Worm (Caenorhabditis elegans) whole organism, L4 larva: ENCODE results near the gene ZC455.1.

Source experiments
- D1046.2 ChIP-seq: fragments of 200-800 bp; sonication (Bioruptor generic); IDR thresholded peaks from 2 replicates; pipeline ENCODE4 v1.3.6; 2022; ENCODE audit warnings: missing genetic modification characterization, missing compliant biosample characterization
- F37D6.2 ChIP-seq: sonication (generic microtip); optimal IDR thresholded peaks from 2 replicates; lab custom pipeline; 2016; ENCODE audit warnings: mild to moderate bottlenecking, missing genetic modification characterization, missing compliant biosample characterization
- F49E8.2 ChIP-seq: sonication (generic microtip); optimal IDR thresholded peaks from 2 replicates; lab custom pipeline; 2016; ENCODE audit warnings: missing compliant biosample characterization, mild to moderate bottlenecking, missing genetic modification characterization, borderline replicate concordance
- R02D3.7 ChIP-seq: fragments of 150-350 bp; sonication (generic microtip); optimal IDR thresholded peaks from 3 replicates; lab custom pipeline; 2014; ENCODE audit warnings: missing biosample characterization, missing genetic modification characterization
- T20F7.1 ChIP-seq: fragments of 200-800 bp; sonication (Bioruptor generic); optimal IDR thresholded peaks from 2 replicates; lab custom pipeline; 2018; ENCODE audit warnings: mild to moderate bottlenecking, missing genetic modification characterization, missing compliant biosample characterization
- Y48G9A.11 ChIP-seq: fragments of 200-800 bp; sonication (Bioruptor generic); IDR thresholded peaks from 2 replicates; pipeline ENCODE4 v1.3.6; 2022; ENCODE audit warnings: missing genetic modification reagents, missing genetic modification characterization, missing compliant biosample characterization
- Y5F2A.4 ChIP-seq: fragments of 200-800 bp; sonication (Bioruptor generic); optimal IDR thresholded peaks from 2 replicates; lab custom pipeline; 2018; ENCODE audit warnings: mild to moderate bottlenecking, missing genetic modification characterization, missing compliant biosample characterization
- Y75B8A.6 ChIP-seq: fragments of 200-800 bp; sonication (Bioruptor generic); IDR thresholded peaks from 2 replicates; pipeline ENCODE4 v1.3.6; 2022; ENCODE audit warnings: missing genetic modification reagents, missing genetic modification characterization, missing compliant biosample characterization
- ZK337.2 ChIP-seq: fragments of 200-800 bp; sonication (Bioruptor generic); IDR thresholded peaks from 2 replicates; pipeline ENCODE4 v1.3.6; 2022; ENCODE audit warnings: missing genetic modification reagents, missing genetic modification characterization, missing compliant biosample characterization
- ZK546.5 ChIP-seq, 2 experiments: sonication (generic microtip); optimal IDR thresholded peaks; 2 replicates each; lab custom pipeline; 2017; ENCODE audit warnings: missing biosample characterization in 2 of 2, missing genetic modification characterization in 2 of 2
- aha-1 ChIP-seq: fragments of 150-350 bp; peaks from one replicate; lab custom pipeline; 2014; ENCODE audit warnings: missing biosample characterization, missing genetic modification characterization
- aly-2 ChIP-seq: sonication (generic microtip); optimal IDR thresholded peaks from 2 replicates; lab custom pipeline; 2018; ENCODE audit warnings: missing biosample characterization, missing genetic modification characterization
- arid-1 ChIP-seq: fragments of 200-800 bp; sonication (Bioruptor generic); conservative IDR thresholded peaks from 2 replicates; pipeline ENCODE4 v1.3.6; 2022; ENCODE audit warnings: missing genetic modification reagents, missing genetic modification characterization, missing compliant biosample characterization
- attf-4 ChIP-seq: sonication (generic microtip); optimal IDR thresholded peaks from 3 replicates; lab custom pipeline; 2017; ENCODE audit warnings: missing biosample characterization, missing genetic modification characterization
- ceh-20 ChIP-seq: fragments of 200-800 bp; sonication (Bioruptor generic); IDR thresholded peaks from 2 replicates; pipeline ENCODE4 v1.3.6; 2022; ENCODE audit warnings: missing genetic modification reagents, missing genetic modification characterization, missing compliant biosample characterization
- ceh-28 ChIP-seq: fragments of 150-350 bp; optimal IDR thresholded peaks from 2 replicates; lab custom pipeline; 2014; ENCODE audit warnings: missing biosample characterization, missing genetic modification reagents, missing genetic modification characterization
- ceh-32 ChIP-seq: sonication (generic microtip); optimal IDR thresholded peaks from 2 replicates; lab custom pipeline; 2016; ENCODE audit warnings: mild to moderate bottlenecking, missing genetic modification characterization, missing compliant biosample characterization; ENCODE audit not compliant: poor library complexity
- ceh-62 ChIP-seq: sonication (generic microtip); optimal IDR thresholded peaks from 2 replicates; lab custom pipeline; 2017; ENCODE audit warnings: missing biosample characterization, missing genetic modification characterization
- daf-16 ChIP-seq, 3 experiments: sonication (generic microtip); optimal IDR thresholded peaks; 2 replicates each; lab custom pipeline; 2016 to 2017; ENCODE audit warnings: missing genetic modification characterization in 3 of 3, missing genetic modification reagents in 3 of 3, mild to moderate bottlenecking in 2 of 3, missing compliant biosample characterization in 2 of 3, missing biosample characterization in 1 of 3, moderate library complexity in 1 of 3
- fos-1 ChIP-seq: fragments of 150-350 bp; optimal IDR thresholded peaks from 2 replicates; lab custom pipeline; 2014; ENCODE audit warnings: missing biosample characterization, missing genetic modification characterization
- gei-8 ChIP-seq: fragments of 200-800 bp; sonication (Bioruptor generic); optimal IDR thresholded peaks from 2 replicates; lab custom pipeline; 2018; ENCODE audit warnings: mild to moderate bottlenecking, missing genetic modification characterization, missing compliant biosample characterization
- hlh-11 ChIP-seq: fragments of 200-800 bp; sonication (Bioruptor generic); optimal IDR thresholded peaks from 2 replicates; lab custom pipeline; 2018; ENCODE audit warnings: mild to moderate bottlenecking, missing genetic modification characterization, missing compliant biosample characterization
- hlh-30 ChIP-seq: sonication (generic microtip); optimal IDR thresholded peaks from 2 replicates; lab custom pipeline; 2017; ENCODE audit warnings: antibody characterized with exemption, mild to moderate bottlenecking, missing genetic modification characterization, missing compliant biosample characterization; ENCODE audit not compliant: insufficient read depth
- lim-7 ChIP-seq: fragments of 200-800 bp; sonication (Bioruptor generic); IDR thresholded peaks from 2 replicates; pipeline ENCODE4 v1.3.6; 2022; ENCODE audit warnings: missing genetic modification characterization, missing compliant biosample characterization
- lin-15B ChIP-seq: fragments of 150-350 bp; sonication (generic microtip); optimal IDR thresholded peaks from 3 replicates; lab custom pipeline; 2014; ENCODE audit warnings: missing biosample characterization, missing genetic modification characterization
- lsy-2 ChIP-seq, 2 experiments: fragments of 150-350 bp in 1 of 2; sonication (generic microtip) in 1 of 2; optimal IDR thresholded peaks; 2 replicates each; lab custom pipeline; 2014 to 2017; ENCODE audit warnings: missing biosample characterization in 2 of 2, missing genetic modification characterization in 2 of 2
- madf-5 ChIP-seq, 2 experiments: fragments of 200-800 bp; sonication (Bioruptor generic); IDR thresholded peaks; 2 replicates each; pipeline ENCODE4 v1.3.6; 2022; ENCODE audit warnings: missing compliant biosample characterization in 2 of 2, missing genetic modification characterization in 2 of 2
- mdl-1 ChIP-seq, 2 experiments: fragments of 150-350 bp in 1 of 2; sonication (generic microtip) in 1 of 2; optimal IDR thresholded peaks; 2 replicates each; lab custom pipeline; 2014 to 2017; ENCODE audit warnings: missing biosample characterization in 2 of 2, missing genetic modification characterization in 2 of 2
- mdt-29 ChIP-seq: fragments of 200-800 bp; sonication (Bioruptor generic); IDR thresholded peaks from 2 replicates; pipeline ENCODE4 v1.3.6; 2022; ENCODE audit warnings: missing genetic modification reagents, missing genetic modification characterization, missing compliant biosample characterization
- mep-1 ChIP-seq: fragments of 150-350 bp; sonication (generic microtip); optimal IDR thresholded peaks from 3 replicates; lab custom pipeline; 2014; ENCODE audit warnings: missing biosample characterization, missing genetic modification characterization
- mxl-3 ChIP-seq: fragments of 200-800 bp; sonication (Bioruptor generic); optimal IDR thresholded peaks from 2 replicates; lab custom pipeline; 2018; ENCODE audit warnings: mild to moderate bottlenecking, missing genetic modification characterization, missing compliant biosample characterization
- nhr-11 ChIP-seq: fragments of 150-350 bp; optimal IDR thresholded peaks from 2 replicates; lab custom pipeline; 2014; ENCODE audit warnings: missing biosample characterization, missing genetic modification characterization
- nhr-25 ChIP-seq: sonication (generic microtip); optimal IDR thresholded peaks from 2 replicates; lab custom pipeline; 2017; ENCODE audit warnings: missing genetic modification characterization, mild to moderate bottlenecking, missing compliant biosample characterization, antibody characterized with exemption, moderate library complexity, borderline replicate concordance; ENCODE audit not compliant: insufficient read depth
- nhr-28 ChIP-seq: fragments of 150-350 bp; optimal IDR thresholded peaks from 2 replicates; lab custom pipeline; 2014; ENCODE audit warnings: missing biosample characterization, missing genetic modification characterization
- nhr-41 ChIP-seq: fragments of 200-800 bp; sonication (Bioruptor generic); IDR thresholded peaks from 2 replicates; pipeline ENCODE4 v1.3.6; 2022; ENCODE audit warnings: missing genetic modification reagents, missing genetic modification characterization, missing compliant biosample characterization
- nhr-76 ChIP-seq: fragments of 150-350 bp; optimal IDR thresholded peaks from 2 replicates; lab custom pipeline; 2014; ENCODE audit warnings: missing biosample characterization, missing genetic modification characterization
- nhr-77 ChIP-seq: fragments of 150-350 bp; optimal IDR thresholded peaks from 2 replicates; lab custom pipeline; 2014; ENCODE audit warnings: missing biosample characterization, missing genetic modification characterization
- pha-4 ChIP-seq, 2 experiments: fragments of 150-350 bp in 1 of 2; fragments of 200-800 bp in 1 of 2; sonication (Bioruptor generic) in 1 of 2; IDR thresholded peaks in 1 of 2; optimal IDR thresholded peaks in 1 of 2; 2 replicates each; pipeline versions ENCODE4 v1.3.6 to Lab custom; 2014 to 2022; ENCODE audit warnings: missing genetic modification characterization in 2 of 2, missing genetic modification reagents in 2 of 2, missing biosample characterization in 1 of 2, missing compliant biosample characterization in 1 of 2
- pqm-1 ChIP-seq: sonication (generic microtip); optimal IDR thresholded peaks from 2 replicates; lab custom pipeline; 2017; ENCODE audit warnings: missing biosample characterization, missing genetic modification characterization
- rbr-2 ChIP-seq: sonication (generic microtip); optimal IDR thresholded peaks from 2 replicates; lab custom pipeline; 2016; ENCODE audit warnings: missing genotype, missing genetic modification characterization, missing compliant biosample characterization
- skn-1 ChIP-seq: fragments of 150-350 bp; optimal IDR thresholded peaks from 2 replicates; lab custom pipeline; 2014; ENCODE audit warnings: missing biosample characterization, missing genetic modification characterization
- snpc-1.2 ChIP-seq: fragments of 200-800 bp; sonication (Bioruptor generic); IDR thresholded peaks from 2 replicates; pipeline ENCODE4 v1.3.6; 2022; ENCODE audit warnings: missing genetic modification reagents, missing genetic modification characterization, missing compliant biosample characterization
- unc-39 ChIP-seq: sonication (generic microtip); optimal IDR thresholded peaks from 2 replicates; lab custom pipeline; 2017; ENCODE audit warnings: missing biosample characterization, missing genetic modification characterization
- unc-62 ChIP-seq, 3 experiments: fragments of 150-350 bp in 1 of 3; sonication (generic microtip); optimal IDR thresholded peaks in 2 of 3; peaks in 1 of 3; 1 replicate in 1 of 3; 2 replicates in 2 of 3; lab custom pipeline; 2014 to 2017; ENCODE audit warnings: missing biosample characterization in 3 of 3, missing genetic modification characterization in 3 of 3, missing genetic modification reagents in 3 of 3, missing genotype in 1 of 3
- zag-1 ChIP-seq: fragments of 150-350 bp; optimal IDR thresholded peaks from 2 replicates; lab custom pipeline; 2014; ENCODE audit warnings: missing biosample characterization, missing genetic modification characterization
- zip-11 ChIP-seq: fragments of 200-800 bp; sonication (Bioruptor generic); IDR thresholded peaks from 2 replicates; pipeline ENCODE4 v1.3.6; 2022; ENCODE audit warnings: missing genetic modification characterization, missing compliant biosample characterization

The ZC455.1 gene

ce11 chrV:12788451-12788850 lies 15.1 kb downstream of the ZC455.1 start, which contains the start of gene srbc-44:
Gene srbc-44 (minus strand): TSS chrV:12788551.
- no peak for TF ChIP-seq skn-1
- TF ChIP-seq nhr-41 (GFP tag; lab: Robert Waterston, UW): no peak
- TF ChIP-seq attf-4 (tag; lab: Kevin White, UChicago): no peak

DNA sequence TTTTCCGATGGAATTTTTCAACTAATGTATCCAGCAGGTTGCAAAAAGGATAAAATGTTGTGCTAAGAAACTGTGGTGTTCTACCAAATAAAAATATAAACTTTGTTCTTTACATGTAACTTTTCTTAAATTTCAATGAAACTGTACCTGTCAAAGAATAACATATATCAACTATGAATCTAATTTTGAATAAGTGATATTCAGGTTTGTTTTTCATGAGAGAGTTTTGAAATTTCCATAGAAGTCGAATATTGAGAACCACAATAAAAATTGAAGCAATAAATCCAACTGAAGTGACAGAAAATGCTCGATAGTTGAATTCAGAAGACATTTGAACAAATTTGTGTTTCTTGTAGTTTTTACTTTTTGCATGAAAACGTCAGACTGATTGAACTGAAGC lies 16.9 kb downstream of the ZC455.1 start, which contains the start of gene srbc-43:
srbc-43 (minus strand) TSS at position 331 of the 400 bp plus-strand sequence.
- TF ChIP-seq R02D3.7: no peak
- no peak for TF ChIP-seq gei-8
- peak; percentile 93 for TF ChIP-seq aha-1 (tag; lab: Kevin White, UChicago)
- no peak for TF ChIP-seq zip-11 (GFP tag; lab: Robert Waterston, UW)
- TF ChIP-seq F37D6.2 (tag; lab: Kevin White, UChicago): no peak
- TF ChIP-seq lim-7 (GFP tag; lab: Robert Waterston, UW): no peak
- TF ChIP-seq ceh-28 (tag; lab: Kevin White, UChicago): no peak
- no peak for TF ChIP-seq ceh-20 (GFP tag; lab: Robert Waterston, UW)
- no peak for TF ChIP-seq nhr-11 (tag; lab: Kevin White, UChicago)
- TF ChIP-seq, all 104 proteins: peak for 1

ce11 chrV:12792752-12793151 lies 19.4 kb downstream of the ZC455.1 start, which contains the start of gene ugt-5:
Gene ugt-5 (minus strand): TSS chrV:12792965.
- TF ChIP-seq nhr-25: no peak
- no peak for TF ChIP-seq nhr-76 (tag; lab: Kevin White, UChicago)
- no peak for TF ChIP-seq daf-16 (GFP tag; optimal IDR thresholded peaks at IDR 0.05; lab: Kevin White, UChicago)
- TF ChIP-seq daf-16 (tag; optimal IDR thresholded peaks at IDR 0.05; lab: Kevin White, UChicago): peak; percentile 82
- TF ChIP-seq madf-5 (GFP tag; IDR thresholded peaks at IDR 0.05; lab: Robert Waterston, UW): no peak
- no peak for TF ChIP-seq unc-62 (GFP tag; optimal IDR thresholded peaks at IDR 0.05 in 1 of 2; lab: Kevin White, UChicago)
- no peak for TF ChIP-seq unc-62 (tag; optimal IDR thresholded peaks at IDR 0.05; lab: Kevin White, UChicago)
- TF ChIP-seq lin-15B: no peak
- no peak for TF ChIP-seq arid-1 (GFP tag; lab: Robert Waterston, UW)
- TF ChIP-seq hlh-11 (tag; lab: Kevin White, UChicago): peak; percentile 20
- TF ChIP-seq pqm-1 (tag; lab: Kevin White, UChicago): peak; percentile 24
- TF ChIP-seq R02D3.7: no peak
- no peak for TF ChIP-seq zip-11 (GFP tag; lab: Robert Waterston, UW)
- TF ChIP-seq rbr-2 (tag; lab: Kevin White, UChicago): no peak
- no peak for TF ChIP-seq mep-1
- no peak for TF ChIP-seq nhr-41 (GFP tag; lab: Robert Waterston, UW)
- TF ChIP-seq mxl-3 (GFP tag; lab: Kevin White, UChicago): no peak
- no peak for TF ChIP-seq mdl-1 (tag; optimal IDR thresholded peaks at IDR 0.05; lab: Kevin White, UChicago)
- no peak for TF ChIP-seq fos-1 (tag; lab: Kevin White, UChicago)
- no peak for TF ChIP-seq mdt-29 (GFP tag; lab: Robert Waterston, UW)
- TF ChIP-seq hlh-30: peak; percentile 44
- TF ChIP-seq ZK546.5 (tag; optimal IDR thresholded peaks at IDR 0.05; lab: Kevin White, UChicago): no peak
- no peak for TF ChIP-seq F49E8.2 (tag; lab: Kevin White, UChicago)
- peak; percentile 18 for TF ChIP-seq nhr-77 (tag; lab: Kevin White, UChicago)
- TF ChIP-seq Y5F2A.4 (GFP tag; lab: Kevin White, UChicago): no peak
- TF ChIP-seq Y48G9A.11 (GFP tag; lab: Robert Waterston, UW): no peak
- TF ChIP-seq T20F7.1: no peak
- TF ChIP-seq aly-2: no peak
- TF ChIP-seq pha-4 (GFP tag; IDR thresholded peaks at IDR 0.05; lab: Robert Waterston, UW): no peak
- TF ChIP-seq pha-4 (tag; optimal IDR thresholded peaks at IDR 0.05; lab: Kevin White, UChicago): no peak
- peak; percentile 76 for TF ChIP-seq nhr-28 (tag; lab: Kevin White, UChicago)
- TF ChIP-seq snpc-1.2 (GFP tag; lab: Robert Waterston, UW): no peak
- no peak for TF ChIP-seq zag-1
- TF ChIP-seq ZK337.2 (GFP tag; lab: Robert Waterston, UW): no peak
- TF ChIP-seq lsy-2 (tag; optimal IDR thresholded peaks at IDR 0.05; lab: Kevin White, UChicago): no peak
- TF ChIP-seq ceh-62 (tag; lab: Kevin White, UChicago): no peak
- no peak for TF ChIP-seq D1046.2 (GFP tag; lab: Robert Waterston, UW)
- no peak for TF ChIP-seq ceh-32 (tag; lab: Kevin White, UChicago)
- TF ChIP-seq unc-39: no peak
- no peak for TF ChIP-seq gei-8
- no peak for TF ChIP-seq Y75B8A.6 (GFP tag; lab: Robert Waterston, UW)
